Worm (Caenorhabditis elegans): ENCODE results near the gene T15B7.1.

DNA sequence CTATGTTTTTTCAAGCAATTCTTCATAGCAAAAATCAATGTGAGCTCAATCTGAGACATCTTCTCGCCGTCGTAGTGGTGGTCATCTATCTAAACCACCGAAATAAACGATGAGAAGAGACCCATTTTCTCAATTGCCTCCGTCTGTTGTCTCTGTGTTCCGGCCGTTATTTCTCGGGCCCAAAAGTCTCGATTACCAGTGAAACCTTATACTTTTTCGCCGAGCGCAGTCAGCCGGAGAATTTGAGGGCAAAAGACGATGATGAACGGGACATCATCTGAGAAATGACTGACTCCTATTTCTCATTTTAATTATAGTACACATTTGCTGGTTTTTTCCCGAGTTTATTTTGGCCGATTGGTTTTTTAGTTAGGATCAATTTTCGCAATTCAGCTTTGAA lies 33.3 kb downstream of the T15B7.1 start:
- no peak for TF ChIP-seq hlh-30 (tag; optimal IDR thresholded peaks at IDR 0.05; ENCODE audit: insufficient read depth)
- TF ChIP-seq elt-2 (tag; optimal IDR thresholded peaks at IDR 0.05) = no peak
- TF ChIP-seq K02D7.2 (tag; optimal IDR thresholded peaks at IDR 0.05) = no peak

All from whole organism, late embryonic.